Worm (Caenorhabditis elegans) whole organism, mixed stage, embryonic: ENCODE data around the gene F47B7.5.

Source experiments
- M03D4.4 ChIP-seq: sonication (generic microtip); optimal IDR thresholded peaks from 2 replicates; lab custom pipeline; 2017; ENCODE audit warnings: mild to moderate bottlenecking, missing genetic modification characterization, missing compliant biosample characterization
- bed-3 ChIP-seq: fragments of 200-800 bp; sonication (Bioruptor generic); optimal IDR thresholded peaks from 3 replicates; lab custom pipeline; 2018; ENCODE audit warnings: mild to moderate bottlenecking, missing genetic modification characterization, moderate library complexity, missing compliant biosample characterization
- blmp-1 ChIP-seq: fragments of 150-350 bp; optimal IDR thresholded peaks from 2 replicates; lab custom pipeline; 2014; ENCODE audit warnings: missing biosample characterization, missing genetic modification characterization
- ceh-39 ChIP-seq: fragments of 150-350 bp; optimal IDR thresholded peaks from 2 replicates; lab custom pipeline; 2014; ENCODE audit warnings: missing biosample characterization, missing genetic modification characterization
- ceh-43 ChIP-seq: fragments of 200-800 bp; sonication (Bioruptor generic); optimal IDR thresholded peaks from 2 replicates; lab custom pipeline; 2018; ENCODE audit warnings: mild to moderate bottlenecking, missing genetic modification characterization, moderate library complexity, missing compliant biosample characterization
- ceh-83 ChIP-seq: fragments of 200-800 bp; sonication (Bioruptor generic); optimal IDR thresholded peaks from 2 replicates; lab custom pipeline; 2018; ENCODE audit warnings: mild to moderate bottlenecking, missing genetic modification characterization, missing compliant biosample characterization
- ces-1 ChIP-seq: fragments of 150-350 bp; optimal IDR thresholded peaks from 2 replicates; lab custom pipeline; 2014; ENCODE audit warnings: missing biosample characterization, missing genetic modification reagents, missing genetic modification characterization
- cnd-1 ChIP-seq: fragments of 200-800 bp; sonication (Bioruptor generic); optimal IDR thresholded peaks from 2 replicates; lab custom pipeline; 2018; ENCODE audit warnings: mild to moderate bottlenecking, missing genetic modification characterization, missing compliant biosample characterization
- drap-1 ChIP-seq: fragments of 200-800 bp; sonication (Bioruptor generic); optimal IDR thresholded peaks from 3 replicates; lab custom pipeline; 2018; ENCODE audit warnings: mild to moderate bottlenecking, missing genetic modification characterization, missing compliant biosample characterization
- elt-3 ChIP-seq: fragments of 150-350 bp; optimal IDR thresholded peaks from 2 replicates; lab custom pipeline; 2014; ENCODE audit warnings: missing biosample characterization, missing genetic modification characterization
- ham-2 ChIP-seq: fragments of 200-800 bp; sonication (Bioruptor generic); optimal IDR thresholded peaks from 2 replicates; lab custom pipeline; 2018; ENCODE audit warnings: mild to moderate bottlenecking, missing genetic modification characterization, missing compliant biosample characterization
- hlh-1 ChIP-seq: fragments of 150-350 bp; optimal IDR thresholded peaks from 2 replicates; lab custom pipeline; 2014; ENCODE audit warnings: missing biosample characterization, missing genetic modification reagents, missing genetic modification characterization
- lin-13 ChIP-seq: fragments of 150-350 bp; optimal IDR thresholded peaks from 2 replicates; lab custom pipeline; 2014; ENCODE audit warnings: missing biosample characterization, missing genetic modification characterization
- lin-32 ChIP-seq: fragments of 200-800 bp; sonication (Bioruptor generic); optimal IDR thresholded peaks from 2 replicates; lab custom pipeline; 2018; ENCODE audit warnings: mild to moderate bottlenecking, missing genetic modification characterization, missing compliant biosample characterization
- lsy-2 ChIP-seq: fragments of 150-350 bp; optimal IDR thresholded peaks from 2 replicates; lab custom pipeline; 2014; ENCODE audit warnings: missing biosample characterization, missing genetic modification characterization
- mab-5 ChIP-seq: fragments of 150-350 bp; optimal IDR thresholded peaks from 2 replicates; lab custom pipeline; 2014; ENCODE audit warnings: missing biosample characterization, missing genetic modification characterization
- mep-1 ChIP-seq: fragments of 150-350 bp; optimal IDR thresholded peaks from 2 replicates; lab custom pipeline; 2017; ENCODE audit warnings: missing biosample characterization, missing genetic modification reagents, missing genetic modification characterization, inconsistent platforms
- mls-2 ChIP-seq: sonication (generic microtip); optimal IDR thresholded peaks from 2 replicates; lab custom pipeline; 2016; ENCODE audit warnings: mild to moderate bottlenecking, missing genetic modification characterization, moderate library complexity, missing compliant biosample characterization
- nhr-12 ChIP-seq: fragments of 150-350 bp; optimal IDR thresholded peaks from 2 replicates; lab custom pipeline; 2014; ENCODE audit warnings: missing biosample characterization, missing genetic modification characterization
- nhr-2 ChIP-seq: fragments of 150-350 bp; optimal IDR thresholded peaks from 2 replicates; lab custom pipeline; 2014; ENCODE audit warnings: missing biosample characterization, missing genetic modification characterization
- nhr-237 ChIP-seq: fragments of 150-350 bp; optimal IDR thresholded peaks from 2 replicates; lab custom pipeline; 2014; ENCODE audit warnings: missing biosample characterization, missing genetic modification characterization
- nhr-28 ChIP-seq: fragments of 150-350 bp; optimal IDR thresholded peaks from 2 replicates; lab custom pipeline; 2014; ENCODE audit warnings: missing biosample characterization, missing genetic modification characterization
- nhr-76 ChIP-seq: sonication (generic microtip); optimal IDR thresholded peaks from 2 replicates; lab custom pipeline; 2017; ENCODE audit warnings: missing biosample characterization, missing genetic modification characterization
- pha-4 ChIP-seq: fragments of 150-350 bp; optimal IDR thresholded peaks from 2 replicates; lab custom pipeline; 2018; ENCODE audit warnings: missing biosample characterization, missing genetic modification reagents, missing genetic modification characterization
- sem-2 ChIP-seq: fragments of 200-800 bp; sonication (Bioruptor generic); optimal IDR thresholded peaks from 2 replicates; lab custom pipeline; 2018; ENCODE audit warnings: mild to moderate bottlenecking, missing genetic modification characterization, missing compliant biosample characterization
- snpc-4 ChIP-seq: fragments of 150-350 bp; optimal IDR thresholded peaks from 2 replicates; lab custom pipeline; 2014; ENCODE audit warnings: missing biosample characterization, missing genetic modification characterization
- sptf-1 ChIP-seq: sonication (generic microtip); optimal IDR thresholded peaks from 2 replicates; lab custom pipeline; 2017; ENCODE audit warnings: mild to moderate bottlenecking, missing genetic modification characterization, moderate library complexity, missing compliant biosample characterization
- tbx-8 ChIP-seq: fragments of 200-800 bp; sonication (Bioruptor generic); optimal IDR thresholded peaks from 2 replicates; lab custom pipeline; 2018; ENCODE audit warnings: mild to moderate bottlenecking, missing genetic modification characterization, moderate library complexity, missing compliant biosample characterization
- unc-120 ChIP-seq: sonication (generic microtip); optimal IDR thresholded peaks from 2 replicates; lab custom pipeline; 2017; ENCODE audit warnings: missing genetic modification characterization, missing compliant biosample characterization; ENCODE audit not compliant: poor library complexity, severe bottlenecking
- unc-39 ChIP-seq: fragments of 150-350 bp; optimal IDR thresholded peaks from 2 replicates; lab custom pipeline; 2014; ENCODE audit warnings: missing biosample characterization, missing genetic modification characterization
- unc-62 ChIP-seq: fragments of 150-350 bp; optimal IDR thresholded peaks from 2 replicates; lab custom pipeline; 2014; ENCODE audit warnings: missing biosample characterization, missing genetic modification reagents, missing genetic modification characterization
- zip-8 ChIP-seq: fragments of 150-350 bp; optimal IDR thresholded peaks from 2 replicates; lab custom pipeline; 2014; ENCODE audit warnings: missing biosample characterization, missing genetic modification characterization
- ztf-11 ChIP-seq: fragments of 150-350 bp; optimal IDR thresholded peaks from 2 replicates; lab custom pipeline; 2014; ENCODE audit warnings: missing biosample characterization, missing genetic modification characterization

F47B7.5 gene

ce11 chrX:3759820-3760219, 8.8 kb downstream of the F47B7.5 start:
- TF ChIP-seq mls-2 (tag; lab: Kevin White, UChicago), result no peak
- TF ChIP-seq sem-2 (GFP tag; lab: Kevin White, UChicago), result no peak
- no peak for TF ChIP-seq drap-1 (GFP tag; lab: Kevin White, UChicago)
- no peak for TF ChIP-seq nhr-237 (tag; lab: Kevin White, UChicago)
- TF ChIP-seq bed-3 (GFP tag; lab: Kevin White, UChicago), result no peak
- no peak for TF ChIP-seq blmp-1 (tag; lab: Kevin White, UChicago)
- TF ChIP-seq ham-2 (GFP tag; lab: Kevin White, UChicago), result no peak
- TF ChIP-seq nhr-28 (tag; lab: Kevin White, UChicago), result no peak
- no peak for TF ChIP-seq tbx-8 (GFP tag; lab: Kevin White, UChicago)
- TF ChIP-seq ztf-11 (tag; lab: Kevin White, UChicago), result no peak
- TF ChIP-seq unc-39 (tag; lab: Kevin White, UChicago), result no peak
- TF ChIP-seq ceh-43 (GFP tag; lab: Kevin White, UChicago), result no peak
- no peak for TF ChIP-seq lin-32 (GFP tag; lab: Kevin White, UChicago)
- TF ChIP-seq mep-1 (tag; lab: Kevin White, UChicago), result no peak
- TF ChIP-seq mab-5 (tag; lab: Kevin White, UChicago), result no peak
- TF ChIP-seq zip-8 (tag; lab: Kevin White, UChicago), result no peak
- no peak for TF ChIP-seq snpc-4 (tag; lab: Kevin White, UChicago)
- TF ChIP-seq hlh-1, result no peak
- no peak for TF ChIP-seq sptf-1 (tag; lab: Kevin White, UChicago)
- no peak for TF ChIP-seq ceh-83 (GFP tag; lab: Kevin White, UChicago)

- TF ChIP-seq blmp-1 (tag; lab: Kevin White, UChicago), result no peak
- peak; percentile 1 for TF ChIP-seq elt-3
Measured at ce11 chrX:3759345-3759744, 9.3 kb downstream of the F47B7.5 start, which contains the start of gene T14G12.6. T14G12.6 (minus strand) TSS chrX:3759445.

ce11 chrX:3758399-3758798, 10.2 kb downstream of the F47B7.5 start, which contains the start of gene T14G12.12:
T14G12.12 (minus strand) TSS chrX:3758499.
- TF ChIP-seq bed-3 (GFP tag; lab: Kevin White, UChicago), result no peak
- TF ChIP-seq unc-62 (GFP tag; lab: Kevin White, UChicago), result no peak

- no peak for TF ChIP-seq cnd-1 (tag; lab: Kevin White, UChicago)
- no peak for TF ChIP-seq nhr-12 (tag; lab: Kevin White, UChicago)
- no peak for TF ChIP-seq lsy-2
- TF ChIP-seq drap-1 (GFP tag; lab: Kevin White, UChicago), result no peak
- TF ChIP-seq ces-1 (GFP tag; lab: Kevin White, UChicago), result no peak
- no peak for TF ChIP-seq bed-3 (GFP tag; lab: Kevin White, UChicago)
- no peak for TF ChIP-seq elt-3
- TF ChIP-seq ceh-83 (GFP tag; lab: Kevin White, UChicago), result no peak
- no peak for TF ChIP-seq ham-2 (GFP tag; lab: Kevin White, UChicago)
- TF ChIP-seq mls-2 (tag; lab: Kevin White, UChicago), result no peak
- no peak for TF ChIP-seq lin-13 (tag; lab: Kevin White, UChicago)
- no peak for TF ChIP-seq M03D4.4 (tag; lab: Kevin White, UChicago)
- TF ChIP-seq mab-5 (tag; lab: Kevin White, UChicago), result no peak
- TF ChIP-seq pha-4 (tag; lab: Kevin White, UChicago), result no peak
- no peak for TF ChIP-seq sem-2 (GFP tag; lab: Kevin White, UChicago)
- TF ChIP-seq nhr-28 (tag; lab: Kevin White, UChicago), result no peak
- TF ChIP-seq snpc-4 (tag; lab: Kevin White, UChicago), result no peak
- TF ChIP-seq mep-1 (tag; lab: Kevin White, UChicago), result no peak
- no peak for TF ChIP-seq unc-62 (GFP tag; lab: Kevin White, UChicago)
- TF ChIP-seq nhr-76, result no peak
Measured at ce11 chrX:3756238-3756637, 12.4 kb downstream of the F47B7.5 start.

- TF ChIP-seq unc-120 (tag; lab: Kevin White, UChicago) (no peak), nhr-2 (tag; lab: Kevin White, UChicago) (no peak), ces-1 (GFP tag; lab: Kevin White, UChicago) (no peak), ceh-43 (GFP tag; lab: Kevin White, UChicago) (no peak), nhr-28 (tag; lab: Kevin White, UChicago) (no peak), ztf-11 (tag; lab: Kevin White, UChicago) (no peak), lin-13 (tag; lab: Kevin White, UChicago) (no peak), sem-2 (GFP tag; lab: Kevin White, UChicago) (no peak), lsy-2 (no peak), ceh-39 (no peak), pha-4 (tag; lab: Kevin White, UChicago) (no peak)
Measured at ce11 chrX:3755753-3756152, 12.9 kb downstream of the F47B7.5 start.
